Worm (Caenorhabditis elegans) whole organism, L2 larva: Measurements from ENCODE around the gene R09E10.6.

Source experiments
- blmp-1 ChIP-seq: sonication (generic microtip); optimal IDR thresholded peaks from 2 replicates; lab custom pipeline; 2017; ENCODE audit warnings: missing genetic modification characterization, mild to moderate bottlenecking, missing compliant biosample characterization, antibody characterized with exemption, moderate library complexity; ENCODE audit not compliant: insufficient read depth
- ceh-16 ChIP-seq: fragments of 150-350 bp; optimal IDR thresholded peaks from 2 replicates; lab custom pipeline; 2014; ENCODE audit warnings: missing biosample characterization, missing genetic modification characterization
- egl-27 ChIP-seq: sonication (generic microtip); optimal IDR thresholded peaks from 3 replicates; lab custom pipeline; 2017; ENCODE audit warnings: missing biosample characterization, missing genetic modification reagents, missing genetic modification characterization
- lin-11 ChIP-seq: fragments of 150-350 bp; sonication (generic microtip); optimal IDR thresholded peaks from 2 replicates; lab custom pipeline; 2014; ENCODE audit warnings: missing biosample characterization, missing genetic modification characterization, inconsistent platforms, mixed read lengths
- lin-39 ChIP-seq: fragments of 150-350 bp; optimal IDR thresholded peaks from 2 replicates; lab custom pipeline; 2014; ENCODE audit warnings: missing biosample characterization, missing genetic modification reagents, missing genetic modification characterization
- mdl-1 ChIP-seq, 2 experiments: fragments of 150-350 bp in 1 of 2; sonication (generic microtip) in 1 of 2; optimal IDR thresholded peaks; 2 replicates each; lab custom pipeline; 2017; ENCODE audit warnings: missing biosample characterization in 2 of 2, missing genetic modification characterization in 2 of 2
- zag-1 ChIP-seq: fragments of 150-350 bp; optimal IDR thresholded peaks from 2 replicates; lab custom pipeline; 2014; ENCODE audit warnings: missing biosample characterization, missing genetic modification characterization

DNA sequence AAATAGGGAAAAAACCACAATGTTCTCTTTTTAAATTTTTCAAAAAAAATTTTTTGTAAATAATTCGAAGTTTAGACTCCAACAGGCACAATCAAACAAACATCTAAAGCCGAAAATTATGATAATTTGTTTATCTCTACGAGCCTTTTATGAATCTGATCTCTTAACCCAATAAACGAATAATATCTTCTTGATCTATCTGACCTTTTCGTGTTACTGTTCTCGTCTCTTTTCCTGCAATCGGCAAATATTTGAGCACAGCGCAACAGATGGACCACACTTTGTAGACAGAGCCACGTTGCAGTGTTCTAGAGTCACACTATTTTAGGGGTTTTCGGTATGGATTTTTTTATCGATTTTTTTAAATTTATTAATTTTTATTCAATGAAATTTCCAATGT, 42.2 kb downstream of the R09E10.6 start:
- TF ChIP-seq lin-39 (no peak), ceh-16 (tag; lab: Kevin White, UChicago) (no peak), mdl-1 (tag; optimal IDR thresholded peaks at IDR 0.05; lab: Kevin White, UChicago) (no peak), zag-1 (tag; lab: Kevin White, UChicago) (no peak), blmp-1 (tag; lab: Kevin White, UChicago) (no peak), lin-11 (no peak), egl-27 (tag; lab: Kevin White, UChicago) (no peak)
